Worm (Caenorhabditis elegans): ENCODE results near the gene Y53F4B.25.
A peak's percentile ranks its signal among the peaks of the same experiment; 100 is the strongest.

Y53F4B.25 gene

DNA sequence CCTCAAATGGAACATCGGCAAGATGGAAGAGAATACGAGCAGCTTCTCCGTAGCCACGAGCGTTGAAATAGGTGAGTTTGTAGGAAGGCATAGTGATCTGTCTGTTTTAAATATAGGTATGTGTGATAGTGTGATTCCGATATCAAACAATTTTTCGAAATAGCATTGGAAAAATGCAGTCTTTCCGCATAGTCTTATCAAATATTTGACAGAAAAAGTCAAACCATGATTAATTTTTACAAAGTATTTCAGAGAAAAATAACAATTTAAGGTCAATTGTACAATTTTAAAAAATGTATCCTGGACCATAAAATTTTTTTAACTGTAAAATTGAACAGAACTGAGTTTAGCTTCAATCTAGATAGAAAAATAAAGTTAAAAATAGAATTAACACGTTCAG is 28.5 kb downstream of the Y53F4B.25 start, which contains the start of gene gst-26:
TSS of gene gst-26 (minus strand) at position 101 of the 400 bp plus-strand sequence.
- TF ChIP-seq nhr-11 (tag; optimal IDR thresholded peaks at IDR 0.05) (no peak), zag-1 (tag; optimal IDR thresholded peaks at IDR 0.05) (no peak), nhr-10 (tag; optimal IDR thresholded peaks at IDR 0.05) (no peak), fos-1 (tag; optimal IDR thresholded peaks at IDR 0.05) (peak; percentile 25)

DNA sequence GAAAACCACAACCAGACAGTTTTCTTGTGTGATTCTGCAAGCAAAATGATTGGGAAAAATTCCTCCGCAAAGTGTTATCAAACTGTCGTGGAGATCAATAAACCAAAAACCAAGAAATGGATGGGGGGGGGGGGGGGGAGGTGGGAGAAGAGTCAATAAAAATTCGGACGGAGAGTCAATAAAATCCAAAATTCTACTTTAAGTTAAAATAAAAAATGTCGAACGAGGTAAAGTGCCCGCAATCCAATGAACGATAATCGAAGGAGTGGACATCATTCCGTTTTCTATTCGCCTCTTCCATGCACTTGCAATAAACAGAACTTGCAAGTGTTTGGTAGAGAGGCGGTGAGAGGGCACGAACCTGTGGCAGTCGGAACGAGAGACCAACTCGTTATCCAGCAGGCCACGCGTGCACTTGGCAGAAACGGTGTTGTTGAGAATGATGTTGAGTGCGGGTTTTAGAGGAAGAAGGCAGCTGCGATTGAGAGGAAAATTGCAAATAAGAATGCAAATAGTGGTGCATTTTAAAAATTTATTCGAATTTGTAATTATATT is 29.8 kb downstream of the Y53F4B.25 start, which contains the start of gene gst-27:
TSS of gene gst-27 (minus strand) at position 51 of the 555 bp plus-strand sequence.
- peak; percentile 80 for TF ChIP-seq nhr-77 (tag; optimal IDR thresholded peaks at IDR 0.05)
- no peak for TF ChIP-seq nhr-237 (tag; optimal IDR thresholded peaks at IDR 0.05)
- no peak for TF ChIP-seq peb-1 (tag; optimal IDR thresholded peaks at IDR 0.05)
- TF ChIP-seq ceh-82 (tag; optimal IDR thresholded peaks at IDR 0.05), result peak; percentile 27
- no peak for TF ChIP-seq lin-39 (tag; optimal IDR thresholded peaks at IDR 0.05)
- TF ChIP-seq ztf-4 (tag; optimal IDR thresholded peaks at IDR 0.05), result peak; percentile 81
- peak; percentile 92 for TF ChIP-seq crh-2 (tag; optimal IDR thresholded peaks at IDR 0.05)
- peak; percentile 70 for TF ChIP-seq F13H6.1 (tag; optimal IDR thresholded peaks at IDR 0.05)
- TF ChIP-seq lin-11 (tag; optimal IDR thresholded peaks at IDR 0.05), result peak; percentile 69
- TF ChIP-seq alr-1 (tag; optimal IDR thresholded peaks at IDR 0.05), result no peak
- no peak for TF ChIP-seq ZK546.5 (tag; optimal IDR thresholded peaks at IDR 0.05)
- TF ChIP-seq sma-3 (GFP tag; optimal IDR thresholded peaks at IDR 0.05), result peak; percentile 82
- no peak for TF ChIP-seq mbf-1 (tag; optimal IDR thresholded peaks at IDR 0.05)
- no peak for TF ChIP-seq ztf-11 (tag; optimal IDR thresholded peaks at IDR 0.05)
- peak; percentile 72 for TF ChIP-seq mab-5 (tag; optimal IDR thresholded peaks at IDR 0.05)
- peak; percentile 65 for TF ChIP-seq zag-1 (tag; optimal IDR thresholded peaks at IDR 0.05)
- TF ChIP-seq blmp-1 (tag; optimal IDR thresholded peaks at IDR 0.05; ENCODE audit: insufficient read depth), result peak; percentile 7
- TF ChIP-seq C34F6.9 (tag; optimal IDR thresholded peaks at IDR 0.05), result peak; percentile 84
- TF ChIP-seq unc-55 (GFP tag; optimal IDR thresholded peaks at IDR 0.05), result peak; percentile 72
- TF ChIP-seq nhr-23 (tag; optimal IDR thresholded peaks at IDR 0.05), result no peak
- peak; percentile 83 for TF ChIP-seq sma-9 (GFP tag; optimal IDR thresholded peaks at IDR 0.05)
- no peak for TF ChIP-seq sma-9 (tag; optimal IDR thresholded peaks at IDR 0.05)
- no peak for TF ChIP-seq ama-1 (optimal IDR thresholded peaks at IDR 0.05)
- peak; percentile 86 for TF ChIP-seq lin-13 (GFP tag; optimal IDR thresholded peaks at IDR 0.05)
- TF ChIP-seq egl-27 (tag; optimal IDR thresholded peaks at IDR 0.05), result peak; percentile 47
- TF ChIP-seq Y55F3AM.14 (GFP tag; optimal IDR thresholded peaks at IDR 0.05), result peak; percentile 82
- no peak for TF ChIP-seq skn-1 (tag; optimal IDR thresholded peaks at IDR 0.05)
- peak; percentile 85 for TF ChIP-seq fos-1 (tag; optimal IDR thresholded peaks at IDR 0.05)
- TF ChIP-seq nhr-10 (tag; optimal IDR thresholded peaks at IDR 0.05), result no peak
- TF ChIP-seq mdl-1 (tag; optimal IDR thresholded peaks at IDR 0.05), result peak; percentile 29 to 48
- no peak for TF ChIP-seq unc-62 (GFP tag; optimal IDR thresholded peaks at IDR 0.05)
- TF ChIP-seq lsy-2 (tag; optimal IDR thresholded peaks at IDR 0.05), result peak; percentile 62 to 78
- TF ChIP-seq unc-39 (tag; optimal IDR thresholded peaks at IDR 0.05), result no peak
- no peak for TF ChIP-seq elt-3 (tag; optimal IDR thresholded peaks at IDR 0.05)
- peak; percentile 75 for TF ChIP-seq gmeb-1 (tag; optimal IDR thresholded peaks at IDR 0.05)
- TF ChIP-seq aly-2 (tag; optimal IDR thresholded peaks at IDR 0.05), result no peak
- peak; percentile 26 for TF ChIP-seq ceh-16 (tag; optimal IDR thresholded peaks at IDR 0.05)
- TF ChIP-seq nhr-12 (tag; optimal IDR thresholded peaks at IDR 0.05), result no peak
- peak; percentile 94 for TF ChIP-seq nhr-129 (tag; optimal IDR thresholded peaks at IDR 0.05)
- TF ChIP-seq sem-4 (tag; optimal IDR thresholded peaks at IDR 0.05), result peak; percentile 61
- TF ChIP-seq nhr-6 (tag; optimal IDR thresholded peaks at IDR 0.05), result no peak
- TF ChIP-seq nhr-25 (tag; optimal IDR thresholded peaks at IDR 0.05), result peak; percentile 63
- no peak for TF ChIP-seq nhr-11 (tag; optimal IDR thresholded peaks at IDR 0.05)
- TF ChIP-seq snpc-4 (tag; optimal IDR thresholded peaks at IDR 0.05), result peak; percentile 62
- TF ChIP-seq dmd-4 (tag; optimal IDR thresholded peaks at IDR 0.05), result no peak
- TF ChIP-seq R02D3.7 (tag; optimal IDR thresholded peaks at IDR 0.05), result no peak
- no peak for TF ChIP-seq ztf-1 (GFP tag; conservative IDR thresholded peaks at IDR 0.05)
- TF ChIP-seq nhr-21 (tag; optimal IDR thresholded peaks at IDR 0.05), result peak; percentile 81
- no peak for TF ChIP-seq elt-1 (tag; optimal IDR thresholded peaks at IDR 0.05)

All from whole organism, L2 larva.